Worm (Caenorhabditis elegans) whole organism, late embryonic: ENCODE measurements around the gene acy-2.

Experiments used
- C08G9.2 ChIP-seq: sonication (generic microtip); optimal IDR thresholded peaks from 2 replicates; lab custom pipeline; 2016; ENCODE audit warnings: mild to moderate bottlenecking, missing genetic modification characterization, moderate library complexity, missing compliant biosample characterization
- F13H6.1 ChIP-seq: sonication (generic microtip); optimal IDR thresholded peaks from 2 replicates; lab custom pipeline; 2016; ENCODE audit warnings: missing genetic modification characterization, missing compliant biosample characterization
- K02D7.2 ChIP-seq: sonication (generic microtip); optimal IDR thresholded peaks from 2 replicates; lab custom pipeline; 2017; ENCODE audit warnings: mild to moderate bottlenecking, missing genetic modification characterization, missing compliant biosample characterization
- K09A11.1 ChIP-seq: sonication (generic microtip); optimal IDR thresholded peaks from 2 replicates; lab custom pipeline; 2017; ENCODE audit warnings: antibody characterized with exemption, mild to moderate bottlenecking, missing genetic modification characterization, missing compliant biosample characterization; ENCODE audit not compliant: insufficient read depth
- Y22D7AL.16 ChIP-seq: sonication (generic microtip); optimal IDR thresholded peaks from 2 replicates; lab custom pipeline; 2016; ENCODE audit warnings: missing genetic modification characterization, missing compliant biosample characterization
- ahr-1 ChIP-seq: sonication (generic microtip); optimal IDR thresholded peaks from 2 replicates; lab custom pipeline; 2016; ENCODE audit warnings: missing genetic modification characterization, missing compliant biosample characterization
- ama-1 ChIP-seq: fragments of 150-350 bp; optimal IDR thresholded peaks from 2 replicates; lab custom pipeline; 2014
- ceh-2 ChIP-seq: sonication (generic microtip); optimal IDR thresholded peaks from 2 replicates; lab custom pipeline; 2016; ENCODE audit warnings: missing genotype, missing genetic modification characterization, missing compliant biosample characterization
- ceh-22 ChIP-seq: sonication (generic microtip); optimal IDR thresholded peaks from 2 replicates; lab custom pipeline; 2017; ENCODE audit warnings: missing biosample characterization, missing genetic modification characterization
- ceh-24 ChIP-seq: sonication (generic microtip); optimal IDR thresholded peaks from 2 replicates; lab custom pipeline; 2016; ENCODE audit warnings: mild to moderate bottlenecking, missing genetic modification characterization, missing compliant biosample characterization
- ceh-30 ChIP-seq: fragments of 150-350 bp; optimal IDR thresholded peaks from 2 replicates; lab custom pipeline; 2014; ENCODE audit warnings: missing biosample characterization, missing genetic modification characterization
- ceh-31 ChIP-seq: sonication (generic microtip); optimal IDR thresholded peaks from 2 replicates; lab custom pipeline; 2016; ENCODE audit warnings: missing genetic modification characterization, missing compliant biosample characterization
- ceh-45 ChIP-seq: fragments of 200-800 bp; sonication (Bioruptor generic); IDR thresholded peaks from 2 replicates; pipeline ENCODE4 v1.3.6; 2022; ENCODE audit warnings: missing genetic modification reagents, missing genetic modification characterization, missing compliant biosample characterization
- ceh-9 ChIP-seq: sonication (generic microtip); optimal IDR thresholded peaks from 2 replicates; lab custom pipeline; 2016; ENCODE audit warnings: mild to moderate bottlenecking, missing genetic modification characterization, inconsistent platforms, missing compliant biosample characterization
- che-1 ChIP-seq: sonication (generic microtip); optimal IDR thresholded peaks from 2 replicates; lab custom pipeline; 2016; ENCODE audit warnings: mild to moderate bottlenecking, missing genetic modification characterization, missing compliant biosample characterization
- dmd-4 ChIP-seq: sonication (generic microtip); optimal IDR thresholded peaks from 2 replicates; lab custom pipeline; 2016; ENCODE audit warnings: borderline replicate concordance, missing genetic modification characterization, missing compliant biosample characterization
- dve-1 ChIP-seq: sonication (generic microtip); optimal IDR thresholded peaks from 2 replicates; lab custom pipeline; 2017; ENCODE audit warnings: antibody characterized with exemption, mild to moderate bottlenecking, missing genetic modification characterization, missing compliant biosample characterization
- elt-2 ChIP-seq: sonication (generic microtip); optimal IDR thresholded peaks from 2 replicates; lab custom pipeline; 2016; ENCODE audit warnings: missing genetic modification reagents, missing genetic modification characterization, missing compliant biosample characterization
- elt-4 ChIP-seq: sonication (generic microtip); optimal IDR thresholded peaks from 2 replicates; lab custom pipeline; 2016; ENCODE audit warnings: missing genetic modification characterization, missing compliant biosample characterization
- ets-4 ChIP-seq: sonication (generic microtip); optimal IDR thresholded peaks from 2 replicates; lab custom pipeline; 2016; ENCODE audit warnings: missing genetic modification characterization, missing compliant biosample characterization
- hlh-30 ChIP-seq: sonication (generic microtip); optimal IDR thresholded peaks from 2 replicates; lab custom pipeline; 2017; ENCODE audit warnings: antibody characterized with exemption, missing genetic modification characterization, missing compliant biosample characterization; ENCODE audit not compliant: insufficient read depth
- hlh-8 ChIP-seq: sonication (generic microtip); optimal IDR thresholded peaks from 2 replicates; lab custom pipeline; 2016; ENCODE audit warnings: missing genotype, missing genetic modification characterization, missing compliant biosample characterization
- madf-2 ChIP-seq: sonication (generic microtip); optimal IDR thresholded peaks from 2 replicates; lab custom pipeline; 2017; ENCODE audit warnings: missing genetic modification characterization, missing compliant biosample characterization
- mec-3 ChIP-seq: sonication (generic microtip); optimal IDR thresholded peaks from 2 replicates; lab custom pipeline; 2016; ENCODE audit warnings: borderline replicate concordance, missing genetic modification characterization, missing compliant biosample characterization
- nhr-232 ChIP-seq: sonication (generic microtip); optimal IDR thresholded peaks from 2 replicates; lab custom pipeline; 2016; ENCODE audit warnings: missing genetic modification characterization, missing compliant biosample characterization
- odd-2 ChIP-seq: sonication (generic microtip); optimal IDR thresholded peaks from 2 replicates; lab custom pipeline; 2017; ENCODE audit warnings: antibody characterized with exemption, mild to moderate bottlenecking, missing genetic modification characterization, missing compliant biosample characterization
- pag-3 ChIP-seq: sonication (generic microtip); optimal IDR thresholded peaks from 2 replicates; lab custom pipeline; 2016; ENCODE audit warnings: missing compliant biosample characterization, missing genetic modification characterization, borderline replicate concordance
- pax-1 ChIP-seq: fragments of 150-350 bp; optimal IDR thresholded peaks from 2 replicates; lab custom pipeline; 2014; ENCODE audit warnings: missing biosample characterization, missing genetic modification characterization
- pha-2 ChIP-seq: sonication (generic microtip); optimal IDR thresholded peaks from 2 replicates; lab custom pipeline; 2017; ENCODE audit warnings: mild to moderate bottlenecking, missing genetic modification characterization, missing compliant biosample characterization
- pha-4 ChIP-seq: fragments of 150-350 bp; optimal IDR thresholded peaks from 2 replicates; lab custom pipeline; 2018; ENCODE audit warnings: missing biosample characterization, missing genetic modification reagents, missing genetic modification characterization
- pqm-1 ChIP-seq: sonication (generic microtip); optimal IDR thresholded peaks from 2 replicates; lab custom pipeline; 2016; ENCODE audit warnings: missing genetic modification characterization, missing compliant biosample characterization
- pros-1 ChIP-seq: fragments of 150-350 bp; optimal IDR thresholded peaks from 2 replicates; lab custom pipeline; 2014; ENCODE audit warnings: missing biosample characterization, missing genetic modification reagents, missing genetic modification characterization
- ref-2 ChIP-seq: sonication (generic microtip); optimal IDR thresholded peaks from 2 replicates; lab custom pipeline; 2016; ENCODE audit warnings: missing genetic modification characterization, missing compliant biosample characterization
- rnt-1 ChIP-seq: sonication (generic microtip); optimal IDR thresholded peaks from 2 replicates; lab custom pipeline; 2016; ENCODE audit warnings: missing genetic modification characterization, missing compliant biosample characterization
- sox-2 ChIP-seq: fragments of 200-800 bp; sonication (Bioruptor generic); IDR thresholded peaks from 2 replicates; pipeline ENCODE4 v1.3.6; 2022; ENCODE audit warnings: missing genetic modification reagents, missing genetic modification characterization, missing compliant biosample characterization
- sox-4 ChIP-seq: sonication (generic microtip); optimal IDR thresholded peaks from 2 replicates; lab custom pipeline; 2017; ENCODE audit warnings: mild to moderate bottlenecking, missing genetic modification characterization, inconsistent platforms, missing compliant biosample characterization
- syd-9 ChIP-seq: sonication (generic microtip); optimal IDR thresholded peaks from 2 replicates; lab custom pipeline; 2016; ENCODE audit warnings: mild to moderate bottlenecking, missing genetic modification characterization, moderate library complexity, missing compliant biosample characterization
- tbx-2 ChIP-seq: sonication (generic microtip); optimal IDR thresholded peaks from 2 replicates; lab custom pipeline; 2016; ENCODE audit warnings: missing genetic modification characterization, missing compliant biosample characterization
- tbx-7 ChIP-seq: sonication (generic microtip); optimal IDR thresholded peaks from 2 replicates; lab custom pipeline; 2016; ENCODE audit warnings: missing genotype, missing genetic modification characterization, missing compliant biosample characterization
- ttx-3 ChIP-seq: sonication (generic microtip); optimal IDR thresholded peaks from 2 replicates; lab custom pipeline; 2016; ENCODE audit warnings: missing genetic modification reagents, missing genetic modification characterization, missing compliant biosample characterization
- unc-55 ChIP-seq: sonication (generic microtip); optimal IDR thresholded peaks from 2 replicates; lab custom pipeline; 2017; ENCODE audit warnings: missing biosample characterization, missing genetic modification reagents, missing genetic modification characterization
- zip-5 ChIP-seq: sonication (generic microtip); optimal IDR thresholded peaks from 2 replicates; lab custom pipeline; 2016; ENCODE audit warnings: missing genetic modification characterization, missing compliant biosample characterization

The acy-2 gene

DNA sequence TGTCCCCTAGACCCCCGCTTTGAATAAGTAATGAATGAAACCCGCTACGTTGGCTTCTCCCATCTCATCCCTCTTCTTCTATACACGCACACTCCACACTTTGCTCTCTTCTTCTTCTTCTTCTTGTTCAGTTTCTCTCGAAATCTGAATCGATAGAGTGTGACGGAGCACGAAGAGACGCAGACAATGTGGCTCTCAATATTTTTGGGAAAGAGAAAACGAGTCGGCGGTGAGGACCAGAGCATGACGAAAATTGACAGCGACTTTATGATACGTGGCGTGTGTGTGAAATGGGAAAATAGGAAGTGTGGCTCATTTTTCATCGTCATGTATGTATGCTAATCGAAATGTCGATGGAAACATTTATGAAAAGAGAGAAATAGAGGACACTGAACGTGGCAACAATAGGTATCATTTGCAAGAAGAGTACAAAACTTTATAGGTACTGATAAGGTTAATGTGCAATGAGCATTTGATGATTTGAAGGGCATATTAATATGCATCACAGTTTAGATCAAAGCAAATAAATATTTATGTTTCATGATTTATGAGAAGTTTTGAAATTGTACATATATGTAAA, 15.8 kb downstream of the acy-2 start (continued):
- TF ChIP-seq sox-4 (tag; lab: Kevin White, UChicago) (no peak), pag-3 (no peak), ceh-45 (no peak), ets-4 (tag; lab: Kevin White, UChicago) (no peak), zip-5 (tag; lab: Kevin White, UChicago) (no peak), tbx-2 (tag; lab: Kevin White, UChicago) (peak; percentile 50), pha-2 (tag; lab: Kevin White, UChicago) (no peak), ceh-24 (no peak), pha-4 (tag; lab: Kevin White, UChicago) (no peak), F13H6.1 (no peak), K09A11.1 (tag; lab: Kevin White, UChicago) (no peak), nhr-232 (tag; lab: Kevin White, UChicago) (no peak), elt-2 (tag; lab: Kevin White, UChicago) (peak; percentile 47), syd-9 (tag; lab: Kevin White, UChicago) (peak; percentile 41), elt-4 (tag; lab: Kevin White, UChicago) (no peak), pax-1 (tag; lab: Kevin White, UChicago) (no peak), ahr-1 (tag; lab: Kevin White, UChicago) (no peak), pros-1 (peak; percentile 3), ceh-22 (tag; lab: Kevin White, UChicago) (no peak), hlh-30 (tag; lab: Kevin White, UChicago) (no peak), sox-2 (GFP tag; lab: Robert Waterston, UW) (no peak), dmd-4 (no peak), ceh-31 (tag; lab: Kevin White, UChicago) (peak; percentile 53), pqm-1 (tag; lab: Kevin White, UChicago) (no peak), C08G9.2 (no peak), tbx-7 (tag; lab: Kevin White, UChicago) (no peak), odd-2 (tag; lab: Kevin White, UChicago) (no peak), ceh-2 (tag; lab: Kevin White, UChicago) (no peak), ref-2 (no peak), ttx-3 (tag; lab: Kevin White, UChicago) (no peak), ama-1 (no peak), che-1 (tag; lab: Kevin White, UChicago) (no peak), K02D7.2 (tag; lab: Kevin White, UChicago) (no peak), hlh-8 (peak; percentile 35), mec-3 (no peak), ceh-9 (no peak), Y22D7AL.16 (no peak), ceh-30 (tag; lab: Kevin White, UChicago) (no peak), madf-2 (tag; lab: Kevin White, UChicago) (no peak)

- TF ChIP-seq ceh-24 (no peak), pag-3 (no peak), rnt-1 (tag; lab: Kevin White, UChicago) (peak; percentile 39), unc-55 (GFP tag; lab: Kevin White, UChicago) (peak; percentile 84), ttx-3 (tag; lab: Kevin White, UChicago) (no peak), pha-4 (tag; lab: Kevin White, UChicago) (no peak), ahr-1 (tag; lab: Kevin White, UChicago) (no peak), dve-1 (tag; lab: Kevin White, UChicago) (no peak)
- TF ChIP-seq, all 69 proteins: peak for 2
Measured at ce11 chrV:5995598-5995997, 19.8 kb downstream of the acy-2 start.
